Fruit fly (Drosophila melanogaster): ENCODE measurements around the gene CG10469.

CG10469 gene

DNA sequence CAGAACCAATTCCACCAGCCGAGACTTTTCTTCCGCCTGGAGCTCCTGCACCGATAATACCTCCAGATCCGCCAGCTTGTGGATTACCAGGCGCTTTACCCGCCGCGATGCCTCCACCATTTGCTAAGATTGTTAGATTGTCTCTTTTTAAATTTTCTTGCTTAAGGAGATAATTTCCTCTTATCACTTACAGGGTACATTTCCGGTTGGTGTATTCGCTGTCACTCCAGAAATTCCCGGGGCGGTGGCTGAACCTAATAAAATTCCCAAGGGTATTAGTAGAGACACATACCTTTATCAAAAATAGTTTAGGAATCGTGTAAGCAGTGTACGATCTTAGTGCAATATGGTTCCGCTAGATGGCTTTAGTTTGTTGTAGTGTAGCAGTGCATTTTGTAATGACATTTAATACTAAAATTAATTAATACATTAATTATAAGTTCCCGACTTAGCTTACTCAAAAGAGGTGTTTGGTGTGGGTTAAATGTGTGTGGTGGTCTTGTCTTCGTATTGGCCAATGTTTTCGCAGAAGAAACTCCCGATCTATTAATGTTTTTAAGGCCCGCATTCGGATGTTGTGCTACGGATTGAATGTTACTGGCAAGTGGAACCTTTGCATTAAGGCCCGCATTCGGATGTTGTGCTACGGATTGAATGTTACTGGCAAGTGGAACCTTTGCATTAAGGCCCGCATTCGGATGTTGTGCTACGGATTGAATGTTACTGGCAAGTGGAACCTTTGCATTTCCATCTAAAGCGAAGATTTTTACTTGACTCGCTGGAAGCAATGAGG is 31.7 kb upstream of the CG10469 start (continued):
- TF ChIP-seq ase (GFP tag; IDR thresholded peaks at IDR 0.05) (peak; percentile 79), Sin3A (optimal IDR thresholded peaks at IDR 0.05) (peak; percentile 43), CG6765 (GFP tag; optimal IDR thresholded peaks at IDR 0.05) (peak; percentile 88), stc (GFP tag; IDR thresholded peaks at IDR 0.05) (peak; percentile 89), slp2 (GFP tag; optimal IDR thresholded peaks at IDR 0.05) (peak; percentile 66), toy (GFP tag; IDR thresholded peaks at IDR 0.05) (peak; percentile 69; the same call in 1 of the 2 replicates), YL-1 (GFP tag; optimal IDR thresholded peaks at IDR 0.05) (peak; percentile 25), CG17912 (GFP tag; optimal IDR thresholded peaks at IDR 0.05) (peak; percentile 90), ind (GFP tag; optimal IDR thresholded peaks at IDR 0.05) (peak; percentile 20), kah (GFP tag; optimal IDR thresholded peaks at IDR 0.05) (peak; percentile 64), sr (GFP tag; IDR thresholded peaks at IDR 0.05) (peak; percentile 93), esg (GFP tag; conservative IDR thresholded peaks at IDR 0.05) (peak; percentile 25), tna (GFP tag; IDR thresholded peaks at IDR 0.05; ENCODE audit: partially characterized antibody) (no peak), mld (GFP tag; IDR thresholded peaks at IDR 0.05; ENCODE audit: partially characterized antibody) (no peak), CG12299 (tag; optimal IDR thresholded peaks at IDR 0.05) (peak; percentile 16), CG34422 (GFP tag; IDR thresholded peaks at IDR 0.05) (peak; percentile 78), BEAF-32 (GFP tag; optimal IDR thresholded peaks at IDR 0.05) (peak; percentile 28), Oaz (GFP tag; IDR thresholded peaks at IDR 0.05) (peak; percentile 59), CG3995 (GFP tag; optimal IDR thresholded peaks at IDR 0.05) (peak; percentile 3), CG10654 (GFP tag; optimal IDR thresholded peaks at IDR 0.05) (peak; percentile 75), CHES-1-like (GFP tag; optimal IDR thresholded peaks at IDR 0.05) (peak; percentile 33), disco-r (GFP tag; optimal IDR thresholded peaks at IDR 0.05) (peak; percentile 65), CG14050 (GFP tag; IDR thresholded peaks at IDR 0.05) (peak; percentile 79), Pdp1 (GFP tag; optimal IDR thresholded peaks at IDR 0.05) (peak in 1 of 2 experiments; percentile 34), schlank (tag; optimal IDR thresholded peaks at IDR 0.05) (peak; percentile 77), CG11085 (GFP tag; IDR thresholded peaks at IDR 0.05) (peak; percentile 83), D (optimal IDR thresholded peaks at IDR 0.05) (no peak), D (GFP tag; optimal IDR thresholded peaks at IDR 0.05) (peak; percentile 76), lbe (GFP tag; optimal IDR thresholded peaks at IDR 0.05) (no peak), CG10267 (tag; optimal IDR thresholded peaks at IDR 0.05) (peak; percentile 70), CG2199 (GFP tag; IDR thresholded peaks at IDR 0.05) (peak; percentile 75; the same call in 2 of the 3 replicates), Asciz (GFP tag; optimal IDR thresholded peaks at IDR 0.05) (peak; percentile 83), Lhr (GFP tag; optimal IDR thresholded peaks at IDR 0.05) (peak; percentile 68), Gsc (GFP tag; IDR thresholded peaks at IDR 0.05) (no peak), vnd (GFP tag; IDR thresholded peaks at IDR 0.05; ENCODE audit: partially characterized antibody) (no peak), CG6175 (GFP tag; IDR thresholded peaks at IDR 0.05) (peak; percentile 81), bab2 (GFP tag; optimal IDR thresholded peaks at IDR 0.05) (peak; percentile 42), crol (GFP tag; IDR thresholded peaks at IDR 0.05) (no peak), emc (GFP tag; optimal IDR thresholded peaks at IDR 0.05) (peak; percentile 64), sug (tag; optimal IDR thresholded peaks at IDR 0.05) (no peak), Sry-β (GFP tag; optimal IDR thresholded peaks at IDR 0.05) (peak; percentile 62), bigmax (GFP tag; optimal IDR thresholded peaks at IDR 0.05) (peak; percentile 68), GATAe (GFP tag; conservative IDR thresholded peaks at IDR 0.05) (no peak), CG9727 (GFP tag; optimal IDR thresholded peaks at IDR 0.05) (peak; percentile 71), CG18011 (GFP tag; optimal IDR thresholded peaks at IDR 0.05) (no peak), CTCF (GFP tag; optimal IDR thresholded peaks at IDR 0.05) (peak; percentile 91), ranshi (GFP tag; IDR thresholded peaks at IDR 0.05) (peak; percentile 76; the same call in 1 of the 2 replicates), pho (GFP tag; optimal IDR thresholded peaks at IDR 0.05) (peak; percentile 23), lmd (GFP tag; IDR thresholded peaks at IDR 0.05) (peak; percentile 74), NC2α (GFP tag; optimal IDR thresholded peaks at IDR 0.05) (peak; percentile 23)
